Worm (Caenorhabditis elegans) whole organism, L4 larva: ENCODE data around the gene nhr-206.
A peak's percentile ranks its signal among the peaks of the same experiment; 100 is the strongest.
"Not testable (repeated sequence)": the region's sequence is repeated elsewhere in the genome, so short reads cannot be mapped to it uniquely, and the experiment has no call there.

ENCODE experiments used
- Y105C5A.15 ChIP-seq: fragments of 200-800 bp; sonication (Bioruptor generic); IDR thresholded peaks from 2 replicates; pipeline ENCODE4 v1.3.6; 2022; ENCODE audit warnings: missing genetic modification characterization, missing compliant biosample characterization
- aha-1 ChIP-seq: fragments of 150-350 bp; peaks from one replicate; lab custom pipeline; 2014; ENCODE audit warnings: missing biosample characterization, missing genetic modification characterization
- daf-12 ChIP-seq: fragments of 150-350 bp; optimal IDR thresholded peaks from 2 replicates; lab custom pipeline; 2014; ENCODE audit warnings: missing biosample characterization, missing genetic modification reagents, missing genetic modification characterization
- dmd-9 ChIP-seq: fragments of 200-800 bp; sonication (Bioruptor generic); IDR thresholded peaks from 2 replicates; pipeline ENCODE4 v1.3.6; 2022; ENCODE audit warnings: missing genetic modification reagents, missing genetic modification characterization, missing compliant biosample characterization
- nhr-102 ChIP-seq: sonication (generic microtip); optimal IDR thresholded peaks from 2 replicates; lab custom pipeline; 2016; ENCODE audit warnings: mild to moderate bottlenecking, missing genetic modification characterization, moderate library complexity, missing compliant biosample characterization
- nhr-6 ChIP-seq: fragments of 150-350 bp; optimal IDR thresholded peaks from 2 replicates; lab custom pipeline; 2014; ENCODE audit warnings: missing biosample characterization, missing genetic modification characterization
- saeg-2 ChIP-seq: fragments of 200-800 bp; sonication (Bioruptor generic); IDR thresholded peaks from 2 replicates; pipeline ENCODE4 v1.3.6; 2022; ENCODE audit warnings: missing genetic modification reagents, missing genetic modification characterization, missing compliant biosample characterization
- tra-1 ChIP-seq: fragments of 200-800 bp; sonication (Bioruptor generic); IDR thresholded peaks from 2 replicates; pipeline ENCODE4 v1.3.6; 2022; ENCODE audit warnings: missing genetic modification reagents, missing genetic modification characterization, missing compliant biosample characterization
- unc-62 ChIP-seq, 3 experiments: fragments of 150-350 bp in 1 of 3; sonication (generic microtip); optimal IDR thresholded peaks in 2 of 3; peaks in 1 of 3; 1 replicate in 1 of 3; 2 replicates in 2 of 3; lab custom pipeline; 2014 to 2017; ENCODE audit warnings: missing biosample characterization in 3 of 3, missing genetic modification characterization in 3 of 3, missing genetic modification reagents in 3 of 3, missing genotype in 1 of 3
- vab-7 ChIP-seq: fragments of 200-800 bp; sonication (Bioruptor generic); IDR thresholded peaks from 2 replicates; pipeline ENCODE4 v1.3.6; 2022; ENCODE audit warnings: missing genetic modification reagents, missing genetic modification characterization, missing compliant biosample characterization
- zip-2 ChIP-seq: fragments of 150-350 bp; optimal IDR thresholded peaks from 2 replicates; lab custom pipeline; 2014; ENCODE audit warnings: missing biosample characterization, missing genetic modification characterization
- ztf-7 ChIP-seq: fragments of 150-350 bp; optimal IDR thresholded peaks from 2 replicates; lab custom pipeline; 2014; ENCODE audit warnings: missing biosample characterization, missing genetic modification characterization

The nhr-206 gene

ce11 chrV:12130688-12131087, 38.9 kb downstream of the nhr-206 start, which contains the start of gene C27A7.6:
Gene C27A7.6 (minus strand): TSS chrV:12130788.
- not testable (repeated sequence) for TF ChIP-seq Y105C5A.15; zip-2 (tag; lab: Kevin White, UChicago); nhr-102 (tag; lab: Kevin White, UChicago)

DNA sequence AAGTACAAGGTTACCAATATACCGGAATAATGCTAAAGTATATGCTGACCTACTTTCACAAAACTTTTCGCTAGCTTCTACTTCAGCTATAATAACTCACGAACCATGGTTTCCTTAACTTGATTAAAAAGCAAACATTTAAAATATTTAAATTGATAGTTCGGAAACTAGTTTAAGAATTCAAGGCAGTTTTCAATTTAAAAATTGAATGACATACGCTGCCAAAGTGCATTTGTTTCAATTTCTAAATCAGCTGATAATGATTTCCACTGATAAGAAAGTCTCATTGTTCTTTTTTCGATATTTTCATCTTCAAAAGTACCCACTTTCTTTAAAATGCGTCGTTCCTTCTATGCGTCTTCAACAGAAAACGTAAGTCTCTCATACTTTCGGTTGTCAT, 39.4 kb downstream of the nhr-206 start, which contains the start of gene enpp-1:
enpp-1 (plus strand) TSS at position 301 of the 400 bp plus-strand sequence.
- TF ChIP-seq unc-62 (GFP tag; optimal IDR thresholded peaks at IDR 0.05 in 1 of 2; lab: Kevin White, UChicago): peak in 1 of 2 experiments; percentile 23
- TF ChIP-seq unc-62 (tag; optimal IDR thresholded peaks at IDR 0.05; lab: Kevin White, UChicago): not testable (repeated sequence)

ce11 chrV:12137942-12138341, 46.1 kb downstream of the nhr-206 start:
- no peak for TF ChIP-seq zip-2 (tag; lab: Kevin White, UChicago)
- peak; percentile 93 for TF ChIP-seq aha-1
- TF ChIP-seq vab-7 (GFP tag; lab: Robert Waterston, UW): no peak
- TF ChIP-seq tra-1 (GFP tag; lab: Robert Waterston, UW): no peak
- no peak for TF ChIP-seq dmd-9 (GFP tag; lab: Robert Waterston, UW)
- TF ChIP-seq ztf-7: no peak
- no peak for TF ChIP-seq nhr-6 (tag; lab: Kevin White, UChicago)
- TF ChIP-seq, all 104 proteins: peak for 1

ce11 chrV:12140625-12141024, 48.8 kb downstream of the nhr-206 start, which contains the start of gene C27A7.3:
Gene C27A7.3 (plus strand): TSS chrV:12140925.
- TF ChIP-seq unc-62 (GFP tag; optimal IDR thresholded peaks at IDR 0.05 in 1 of 2; lab: Kevin White, UChicago) (no peak), unc-62 (tag; optimal IDR thresholded peaks at IDR 0.05; lab: Kevin White, UChicago) (no peak), saeg-2 (GFP tag; lab: Robert Waterston, UW) (no peak), daf-12 (tag; lab: Kevin White, UChicago) (no peak)
